Fruit fly (Drosophila melanogaster): Measurements from ENCODE around the gene CG15563.

The CG15563 gene

DNA sequence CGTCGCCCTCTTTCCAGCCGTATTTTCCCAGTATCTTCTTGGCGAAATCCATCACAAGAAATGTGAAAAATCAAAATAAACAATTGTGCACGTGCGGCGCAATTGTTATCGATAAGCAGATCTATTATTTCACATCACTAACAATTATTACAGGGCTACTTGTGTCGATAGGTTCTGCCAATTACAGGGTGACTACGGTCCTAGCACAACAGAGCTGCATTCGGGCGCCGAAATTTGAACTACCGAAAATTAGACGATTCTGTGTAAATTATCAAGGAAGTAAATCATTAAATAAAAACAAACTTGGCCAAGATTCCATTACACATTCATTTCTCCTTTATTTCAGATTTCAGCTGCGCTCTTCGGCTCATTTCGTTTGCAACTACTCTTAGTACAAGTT, 16.3 kb downstream of the CG15563 start, which contains the start of gene CG15561 (continued):
- TF ChIP-seq CG1832 (GFP tag; optimal IDR thresholded peaks at IDR 0.05) (no peak), CG3995 (GFP tag; optimal IDR thresholded peaks at IDR 0.05) (no peak), trh (GFP tag; optimal IDR thresholded peaks at IDR 0.05) (no peak), CG6175 (GFP tag; IDR thresholded peaks at IDR 0.05) (no peak), Ssrp (tag; optimal IDR thresholded peaks at IDR 0.05) (peak; percentile 2), Nf-YC (tag; optimal IDR thresholded peaks at IDR 0.05) (no peak), zen2 (GFP tag; IDR thresholded peaks at IDR 0.05; ENCODE audit: partially characterized antibody) (no peak), crol (GFP tag; IDR thresholded peaks at IDR 0.05) (no peak), NK7.1 (GFP tag; optimal IDR thresholded peaks at IDR 0.05) (peak; percentile 21), Lim3 (GFP tag; IDR thresholded peaks at IDR 0.05) (no peak), CG11085 (GFP tag; IDR thresholded peaks at IDR 0.05) (no peak), CG7987 (GFP tag; optimal IDR thresholded peaks at IDR 0.05) (peak; percentile 84), CG7839 (tag; optimal IDR thresholded peaks at IDR 0.05) (no peak), Pdp1 (GFP tag; optimal IDR thresholded peaks at IDR 0.05) (peak in 1 of 2 experiments; percentile 48), CG11456 (GFP tag; IDR thresholded peaks at IDR 0.05) (no peak), bbx (GFP tag; IDR thresholded peaks at IDR 0.05; ENCODE audit: partially characterized antibody) (no peak), CG11247 (GFP tag; IDR thresholded peaks at IDR 0.05) (no peak), luna (GFP tag; optimal IDR thresholded peaks at IDR 0.05) (no peak), tin (GFP tag; optimal IDR thresholded peaks at IDR 0.05) (peak; percentile 46), BtbVII (GFP tag; optimal IDR thresholded peaks at IDR 0.05) (no peak), CG13624 (GFP tag; optimal IDR thresholded peaks at IDR 0.05) (peak; percentile 70), Side (GFP tag; optimal IDR thresholded peaks at IDR 0.05) (peak; percentile 59), CG4328 (GFP tag; optimal IDR thresholded peaks at IDR 0.05) (no peak), trem (tag; optimal IDR thresholded peaks at IDR 0.05) (peak; percentile 68), CG3065 (GFP tag; optimal IDR thresholded peaks at IDR 0.05) (no peak), Atf-2 (GFP tag; optimal IDR thresholded peaks at IDR 0.05) (no peak), Ets65A (GFP tag) (peak; percentile 91), CG1024 (GFP tag; IDR thresholded peaks at IDR 0.05) (no peak), pum (GFP tag; optimal IDR thresholded peaks at IDR 0.05) (peak; percentile 35), dmrt11E (tag; optimal IDR thresholded peaks at IDR 0.05) (peak; percentile 19), CG2875 (GFP tag; optimal IDR thresholded peaks at IDR 0.05) (peak; percentile 10), croc (GFP tag; conservative IDR thresholded peaks at IDR 0.05) (no peak; the same call in 2 of the 3 replicates), D19A (tag; optimal IDR thresholded peaks at IDR 0.05) (no peak), fd3F (GFP tag; optimal IDR thresholded peaks at IDR 0.05) (peak; percentile 5), CG6854 (GFP tag; optimal IDR thresholded peaks at IDR 0.05) (no peak), CG11504 (tag; optimal IDR thresholded peaks at IDR 0.05) (no peak), CG10366 (GFP tag; IDR thresholded peaks at IDR 0.05) (no peak), nau (GFP tag; optimal IDR thresholded peaks at IDR 0.05) (no peak), CG32532 (GFP tag; IDR thresholded peaks at IDR 0.05) (no peak), E2f1 (GFP tag; IDR thresholded peaks at IDR 0.05) (no peak), CG8478 (optimal IDR thresholded peaks at IDR 0.05) (no peak), MBD-R2 (GFP tag; IDR thresholded peaks at IDR 0.05) (no peak), Hmr (GFP tag; optimal IDR thresholded peaks at IDR 0.05) (peak; percentile 67), hth (optimal IDR thresholded peaks at IDR 0.05) (no peak), CG7271 (tag; optimal IDR thresholded peaks at IDR 0.05) (peak; percentile 39), CG10209 (GFP tag; optimal IDR thresholded peaks at IDR 0.05) (peak; percentile 44), CG10321 (GFP tag; IDR thresholded peaks at IDR 0.05) (no peak), CG11398 (GFP tag; optimal IDR thresholded peaks at IDR 0.05) (no peak), CG1647 (GFP tag; optimal IDR thresholded peaks at IDR 0.05) (no peak), CG9609 (GFP tag; optimal IDR thresholded peaks at IDR 0.05) (peak; percentile 48), Nf-YA (GFP tag; IDR thresholded peaks at IDR 0.05) (no peak), MTF-1 (GFP tag; optimal IDR thresholded peaks at IDR 0.05; ENCODE audit: borderline replicate concordance) (peak; percentile 69), CTCF (GFP tag; optimal IDR thresholded peaks at IDR 0.05) (peak; percentile 48)

Measured in whole organism, embryonic.